Worm (Caenorhabditis elegans): ENCODE results near the gene toe-2.

DNA sequence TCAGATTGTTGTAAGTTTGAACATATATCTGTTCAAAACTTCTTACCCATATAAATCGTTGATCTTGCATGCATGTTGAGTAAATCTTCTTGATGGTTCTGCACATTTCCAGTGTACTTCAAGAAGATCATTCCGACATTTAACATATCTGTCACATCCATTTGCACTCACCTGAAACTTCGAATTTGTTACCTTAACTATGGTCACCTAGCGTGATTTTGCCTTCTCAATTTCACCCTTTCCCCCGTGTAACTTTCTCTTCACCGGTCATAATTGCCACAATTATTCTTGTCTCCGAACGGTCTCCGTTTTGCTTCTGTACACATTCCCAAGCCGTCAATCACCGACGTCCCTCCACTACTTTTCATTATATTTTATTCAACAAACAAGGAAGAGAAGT lies 7.8 kb downstream of the toe-2 start:
- TF ChIP-seq ama-1 (optimal IDR thresholded peaks at IDR 0.05), result no peak
- TF ChIP-seq lin-15B (tag; optimal IDR thresholded peaks at IDR 0.05), result no peak
- no peak for TF ChIP-seq dpl-1 (GFP tag; optimal IDR thresholded peaks at IDR 0.05)
- TF ChIP-seq fkh-10 (GFP tag; optimal IDR thresholded peaks at IDR 0.05), result no peak
- no peak for TF ChIP-seq egl-27 (tag; optimal IDR thresholded peaks at IDR 0.05)
- peak; percentile 65 for TF ChIP-seq blmp-1 (tag; optimal IDR thresholded peaks at IDR 0.05)
- TF ChIP-seq hlh-4 (tag; optimal IDR thresholded peaks at IDR 0.05), result no peak
- TF ChIP-seq grh-1 (GFP tag; IDR thresholded peaks at IDR 0.05), result no peak
- no peak for TF ChIP-seq unc-62 (GFP tag; optimal IDR thresholded peaks at IDR 0.05)
- no peak for TF ChIP-seq snu-23 (GFP tag; optimal IDR thresholded peaks at IDR 0.05)
- TF ChIP-seq nhr-237 (tag; optimal IDR thresholded peaks at IDR 0.05), result no peak
